Worm (Caenorhabditis elegans) whole organism, L4/young adult: ENCODE data around the gene gadr-2.

Experiments used
- W03F9.2 ChIP-seq: fragments of 150-350 bp; optimal IDR thresholded peaks from 2 replicates; lab custom pipeline; 2014; ENCODE audit warnings: missing biosample characterization, missing genetic modification characterization
- him-1 ChIP-seq: sonication (generic microtip); optimal IDR thresholded peaks from 2 replicates; lab custom pipeline; 2016; ENCODE audit warnings: missing genotype, missing genetic modification reagents, missing genetic modification characterization, missing compliant biosample characterization

- TF ChIP-seq him-1 (tag; lab: Kevin White, UChicago) (no peak), W03F9.2 (no peak)
Observed at ce11 chrIV:9447209-9447608, 37.7 kb downstream of the gadr-2 start, which contains the start of gene hsp-12.6.
